Fruit fly (Drosophila melanogaster) whole organism, embryonic: ENCODE data around the gene Arl5.

Source experiments
- Adf1 ChIP-seq: fragments of 200-800 bp; sonication (Bioruptor generic); IDR thresholded peaks from 2 replicates; pipeline ENCODE4 v1.3.6; 2022; ENCODE audit warnings: missing biosample characterization, missing genetic modification characterization
- Atf-2 ChIP-seq: fragments of 200-800 bp; sonication (Bioruptor generic); optimal IDR thresholded peaks from 2 replicates; lab custom pipeline; 2016; ENCODE audit warnings: missing biosample characterization, missing genetic modification characterization
- Bdp1 ChIP-seq: fragments of 200-800 bp; sonication (Bioruptor generic); optimal IDR thresholded peaks from 3 replicates; lab custom pipeline; 2016; ENCODE audit warnings: missing biosample characterization, missing genetic modification characterization
- BtbVII ChIP-seq: fragments of 200-800 bp; sonication (Bioruptor generic); optimal IDR thresholded peaks from 3 replicates; lab custom pipeline; 2017; ENCODE audit warnings: missing biosample characterization, mild to moderate bottlenecking, missing genetic modification characterization
- CG12942 ChIP-seq: fragments of 200-800 bp; sonication (Bioruptor generic); optimal IDR thresholded peaks from 3 replicates; lab custom pipeline; 2016; ENCODE audit warnings: missing biosample characterization, missing genetic modification characterization
- CG13123 ChIP-seq: fragments of 200-800 bp; sonication (Bioruptor generic); optimal IDR thresholded peaks from 2 replicates; lab custom pipeline; 2016; ENCODE audit warnings: missing biosample characterization, missing genetic modification characterization
- CG13894 ChIP-seq: fragments of 200-800 bp; sonication (Bioruptor generic); optimal IDR thresholded peaks from 3 replicates; lab custom pipeline; 2018; ENCODE audit warnings: missing biosample characterization, mild to moderate bottlenecking, missing genetic modification characterization, moderate library complexity
- CG14050 ChIP-seq: fragments of 200-800 bp; sonication (Bioruptor generic); IDR thresholded peaks from 3 replicates; pipeline ENCODE4 v1.3.6; 2022; ENCODE audit warnings: missing biosample characterization, missing genetic modification characterization
- CG1647 ChIP-seq: fragments of 200-800 bp; sonication (Bioruptor generic); optimal IDR thresholded peaks from 3 replicates; lab custom pipeline; 2016; ENCODE audit warnings: missing biosample characterization, missing genetic modification characterization
- CG16863 ChIP-seq: fragments of 200-800 bp; sonication (Bioruptor generic); optimal IDR thresholded peaks from 3 replicates; lab custom pipeline; 2016; ENCODE audit warnings: missing biosample characterization, missing genetic modification characterization
- CG17328 ChIP-seq: fragments of 200-800 bp; sonication (Bioruptor generic); IDR thresholded peaks from 2 replicates; pipeline ENCODE4 v1.3.6; 2022; ENCODE audit warnings: missing biosample characterization, missing genetic modification characterization
- CG2120 ChIP-seq: fragments of 200-800 bp; sonication (Bioruptor generic); optimal IDR thresholded peaks from 3 replicates; lab custom pipeline; 2016; ENCODE audit warnings: missing biosample characterization, missing genetic modification characterization
- CG2712 ChIP-seq: fragments of 200-800 bp; optimal IDR thresholded peaks from 3 replicates; lab custom pipeline; 2019; ENCODE audit warnings: missing biosample characterization, mild to moderate bottlenecking, missing genetic modification characterization, moderate library complexity
- CG2889 ChIP-seq: fragments of 200-800 bp; sonication (Bioruptor generic); IDR thresholded peaks from 3 replicates; pipeline ENCODE4 v1.3.6; 2022; ENCODE audit warnings: missing biosample characterization, missing genetic modification characterization
- CG30020 ChIP-seq: fragments of 200-800 bp; optimal IDR thresholded peaks from 2 replicates; lab custom pipeline; 2019; ENCODE audit warnings: missing biosample characterization, mild to moderate bottlenecking, missing genetic modification characterization, moderate library complexity
- CG3163 ChIP-seq: fragments of 200-800 bp; sonication (Bioruptor generic); optimal IDR thresholded peaks from 3 replicates; lab custom pipeline; 2016; ENCODE audit warnings: missing biosample characterization, missing genetic modification characterization
- CG32532 ChIP-seq: fragments of 200-800 bp; sonication (Bioruptor generic); IDR thresholded peaks from 2 replicates; pipeline ENCODE4 v1.3.6; 2022; ENCODE audit warnings: missing biosample characterization, missing genetic modification characterization
- CG3847 ChIP-seq: fragments of 200-800 bp; sonication (Bioruptor generic); IDR thresholded peaks from 2 replicates; pipeline ENCODE4 v1.3.6; 2022; ENCODE audit warnings: missing biosample characterization, missing genetic modification characterization
- CG4404 ChIP-seq: fragments of 200-800 bp; sonication (Bioruptor generic); IDR thresholded peaks from 2 replicates; pipeline ENCODE4 v1.3.6; 2022; ENCODE audit warnings: missing biosample characterization, missing genetic modification characterization
- CG4707 ChIP-seq: fragments of 200-800 bp; sonication (Bioruptor generic); optimal IDR thresholded peaks from 2 replicates; lab custom pipeline; 2018; ENCODE audit warnings: missing biosample characterization, mild to moderate bottlenecking, missing genetic modification characterization, moderate library complexity
- CG7745 ChIP-seq: fragments of 200-800 bp; sonication (Bioruptor generic); optimal IDR thresholded peaks from 2 replicates; lab custom pipeline; 2018; ENCODE audit warnings: missing biosample characterization, mild to moderate bottlenecking, missing genetic modification characterization, moderate library complexity
- CG7928 ChIP-seq: fragments of 200-800 bp; sonication (Bioruptor generic); optimal IDR thresholded peaks from 2 replicates; lab custom pipeline; 2017; ENCODE audit warnings: missing biosample characterization, mild to moderate bottlenecking, missing genetic modification characterization
- CG8944 ChIP-seq: fragments of 200-800 bp; sonication (Bioruptor generic); optimal IDR thresholded peaks from 3 replicates; lab custom pipeline; 2016; ENCODE audit warnings: missing biosample characterization, missing genetic modification characterization
- CkIIα-i1 ChIP-seq: fragments of 200-800 bp; sonication (Bioruptor generic); IDR thresholded peaks from 2 replicates; pipeline ENCODE4 v1.3.6; 2022; ENCODE audit warnings: missing biosample characterization, missing genetic modification characterization
- D ChIP-seq, 2 experiments: fragments of 200-800 bp in 1 of 2; fragments of >200 bp in 1 of 2; sonication (Bioruptor generic) in 1 of 2; optimal IDR thresholded peaks; 2 replicates in 1 of 2; 3 replicates in 1 of 2; lab custom pipeline; 2017; ENCODE audit warnings: mild to moderate bottlenecking in 1 of 2, missing biosample characterization in 1 of 2, missing genetic modification characterization in 1 of 2, missing genetic modification reagents in 1 of 2
- Dbx ChIP-seq: fragments of 200-800 bp; sonication (Bioruptor generic); IDR thresholded peaks from 3 replicates; pipeline ENCODE4 v1.3.6; 2022; ENCODE audit warnings: missing biosample characterization, missing genetic modification characterization
- Dref ChIP-seq: fragments of 200-800 bp; sonication (Bioruptor generic); IDR thresholded peaks from 2 replicates; pipeline ENCODE4 v1.3.6; 2022; ENCODE audit warnings: missing biosample characterization, missing genetic modification characterization
- HHEX ChIP-seq: fragments of 200-800 bp; sonication (Bioruptor generic); optimal IDR thresholded peaks from 3 replicates; lab custom pipeline; 2017; ENCODE audit warnings: missing biosample characterization, mild to moderate bottlenecking, missing genetic modification characterization, missing genetic modification reagents
- Hand ChIP-seq: fragments of 200-800 bp; sonication (Bioruptor generic); optimal IDR thresholded peaks from 2 replicates; lab custom pipeline; 2017; ENCODE audit warnings: mild to moderate bottlenecking, missing biosample characterization, missing genetic modification reagents, missing genetic modification characterization
- Jarid2 ChIP-seq: fragments of 200-800 bp; sonication (Bioruptor generic); optimal IDR thresholded peaks from 3 replicates; lab custom pipeline; 2017; ENCODE audit warnings: mild to moderate bottlenecking, missing biosample characterization, missing genetic modification reagents, missing genetic modification characterization
- Med ChIP-seq: fragments of 200-800 bp; sonication (Bioruptor generic); peaks from one replicate; lab custom pipeline; 2016; ENCODE audit warnings: missing biosample characterization, missing genetic modification characterization, mild to moderate bottlenecking, inconsistent platforms, moderate library complexity
- Oli ChIP-seq: fragments of 200-800 bp; sonication (Bioruptor generic); optimal IDR thresholded peaks from 2 replicates; lab custom pipeline; 2018; ENCODE audit warnings: missing biosample characterization, mild to moderate bottlenecking, missing genetic modification characterization, moderate library complexity
- Ssrp ChIP-seq: fragments of 200-800 bp; sonication (Bioruptor generic); optimal IDR thresholded peaks from 2 replicates; lab custom pipeline; 2018; ENCODE audit warnings: missing biosample characterization, mild to moderate bottlenecking, missing genetic modification characterization, moderate library complexity
- TFAM ChIP-seq: fragments of 200-800 bp; sonication (Bioruptor generic); optimal IDR thresholded peaks from 2 replicates; lab custom pipeline; 2017; ENCODE audit warnings: missing biosample characterization, missing genetic modification characterization, inconsistent platforms
- abd-A ChIP-seq: fragments of 200-800 bp; sonication (Bioruptor generic); optimal IDR thresholded peaks from 3 replicates; lab custom pipeline; 2019; ENCODE audit warnings: missing biosample characterization, mild to moderate bottlenecking, missing genetic modification characterization, moderate library complexity
- ash1 ChIP-seq: fragments of 200-800 bp; sonication (Bioruptor generic); optimal IDR thresholded peaks from 2 replicates; lab custom pipeline; 2018; ENCODE audit warnings: missing biosample characterization, mild to moderate bottlenecking, missing genetic modification characterization
- bab2 ChIP-seq: fragments of 200-800 bp; sonication (Bioruptor generic); optimal IDR thresholded peaks from 2 replicates; lab custom pipeline; 2016; ENCODE audit warnings: missing biosample characterization, missing genetic modification characterization
- chm ChIP-seq: fragments of 200-800 bp; sonication (Bioruptor generic); IDR thresholded peaks from 2 replicates; pipeline ENCODE4 v1.3.6; 2022; ENCODE audit warnings: missing biosample characterization, missing genetic modification characterization
- ci ChIP-seq: fragments of 200-800 bp; sonication (Bioruptor generic); IDR thresholded peaks from 3 replicates; pipeline ENCODE4 v1.3.6; 2022; ENCODE audit warnings: missing biosample characterization, missing genetic modification characterization
- danr ChIP-seq: fragments of 200-800 bp; sonication (Bioruptor generic); IDR thresholded peaks from 2 replicates; pipeline ENCODE4 v1.3.6; 2022; ENCODE audit warnings: missing biosample characterization, missing genetic modification characterization
- dm ChIP-seq: fragments of 200-800 bp; sonication (Bioruptor generic); optimal IDR thresholded peaks from 3 replicates; lab custom pipeline; 2016; ENCODE audit warnings: missing biosample characterization, missing genetic modification characterization
- gro ChIP-seq: fragments of 200-800 bp; sonication (Bioruptor generic); optimal IDR thresholded peaks from 2 replicates; lab custom pipeline; 2016; ENCODE audit warnings: missing biosample characterization, missing genetic modification characterization
- hb ChIP-seq: fragments of 200-800 bp; sonication (Bioruptor generic); IDR thresholded peaks from 3 replicates; pipeline ENCODE4 v1.3.6; 2022; ENCODE audit warnings: missing biosample characterization, missing genetic modification characterization; ENCODE audit not compliant: partially characterized antibody
- seq ChIP-seq: fragments of 200-800 bp; sonication (Bioruptor generic); IDR thresholded peaks from 2 replicates; pipeline ENCODE4 v1.3.6; 2022; ENCODE audit warnings: missing biosample characterization, missing genetic modification characterization
- sisA ChIP-seq: fragments of 200-800 bp; sonication (Bioruptor generic); IDR thresholded peaks from 2 replicates; pipeline ENCODE4 v1.3.6; 2022; ENCODE audit warnings: missing biosample characterization, missing genetic modification characterization
- slp2 ChIP-seq: fragments of 200-800 bp; sonication (Bioruptor generic); optimal IDR thresholded peaks from 2 replicates; lab custom pipeline; 2016; ENCODE audit warnings: missing biosample characterization, missing genetic modification characterization
- tap ChIP-seq: fragments of 200-800 bp; optimal IDR thresholded peaks from 3 replicates; lab custom pipeline; 2019; ENCODE audit warnings: missing biosample characterization, mild to moderate bottlenecking, missing genetic modification characterization, moderate library complexity
- tio ChIP-seq: fragments of 200-800 bp; sonication (Bioruptor generic); optimal IDR thresholded peaks from 2 replicates; lab custom pipeline; 2017; ENCODE audit warnings: missing biosample characterization, missing genetic modification characterization, inconsistent platforms
- toy ChIP-seq: fragments of 200-800 bp; sonication (Bioruptor generic); IDR thresholded peaks from 2 replicates; pipeline ENCODE4 v1.3.6; 2022; ENCODE audit warnings: missing biosample characterization, missing genetic modification characterization
- trh ChIP-seq: fragments of 200-800 bp; sonication (Bioruptor generic); optimal IDR thresholded peaks from 2 replicates; lab custom pipeline; 2016; ENCODE audit warnings: missing biosample characterization, missing genetic modification characterization
- vfl ChIP-seq: fragments of 200-800 bp; sonication (Bioruptor generic); optimal IDR thresholded peaks from 2 replicates; lab custom pipeline; 2016; ENCODE audit warnings: missing biosample characterization, missing genetic modification characterization
- zfh1 ChIP-seq: fragments of 200-800 bp; sonication (Bioruptor generic); IDR thresholded peaks from 3 replicates; pipeline ENCODE4 v1.3.6; 2022; ENCODE audit warnings: missing biosample characterization, missing genetic modification characterization

The Arl5 gene

DNA sequence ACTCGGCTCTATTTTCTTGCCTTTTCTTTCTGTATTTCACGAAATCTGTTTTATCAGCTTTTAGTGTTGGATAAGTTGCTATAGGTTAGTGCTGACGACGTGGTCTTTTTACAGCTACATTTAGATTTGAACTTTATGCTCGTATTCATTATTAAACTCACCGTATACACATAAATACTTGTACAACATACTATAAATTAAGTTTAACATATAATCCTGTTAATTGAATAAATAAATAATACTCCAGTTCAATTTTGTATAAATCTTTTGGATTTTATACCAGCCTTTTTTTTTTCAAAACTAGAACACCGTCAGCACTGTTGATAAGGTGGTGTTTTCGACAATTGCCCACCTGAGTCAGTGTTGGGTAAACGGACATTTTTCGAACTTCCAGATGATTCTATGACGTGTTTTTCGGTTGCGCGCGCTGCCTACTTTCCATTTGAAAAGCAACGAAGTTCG is 9.3 kb upstream of the Arl5 start, which contains the start of gene BI-1 (continued):
- TF ChIP-seq CG7928 (GFP tag; lab: Kevin White, UChicago): peak; percentile 19
- TF ChIP-seq CG1647 (GFP tag; lab: Kevin White, UChicago): peak; percentile 41
- TF ChIP-seq abd-A (tag; lab: Kevin White, UChicago): no peak
- TF ChIP-seq toy (GFP tag; lab: Robert Waterston, UW): no peak
- TF ChIP-seq zfh1 (GFP tag; lab: Robert Waterston, UW): no peak
- no peak for TF ChIP-seq Hand (GFP tag; lab: Kevin White, UChicago)
- TF ChIP-seq chm (GFP tag; lab: Robert Waterston, UW): no peak
- TF ChIP-seq Adf1 (GFP tag; lab: Robert Waterston, UW): 0 out of 2 replicates have a peak, but pooled peaks have one; percentile 18
- peak; percentile 39 for TF ChIP-seq trh (GFP tag; lab: Kevin White, UChicago)
- TF ChIP-seq CG4404: peak; percentile 60
- TF ChIP-seq Dref (GFP tag; lab: Robert Waterston, UW): no peak
- TF ChIP-seq CG16863 (GFP tag; lab: Kevin White, UChicago): no peak
- TF ChIP-seq CG14050: no peak
- no peak for TF ChIP-seq CkIIα-i1 (GFP tag; lab: Robert Waterston, UW)
- TF ChIP-seq dm (GFP tag; lab: Kevin White, UChicago): no peak
- TF ChIP-seq CG8944 (GFP tag; lab: Kevin White, UChicago): no peak
- TF ChIP-seq CG13894 (tag; lab: Kevin White, UChicago): no peak
- TF ChIP-seq CG13123 (GFP tag; lab: Kevin White, UChicago): no peak
- peak; percentile 84 for TF ChIP-seq CG3847 (GFP tag; lab: Robert Waterston, UW)
- no peak for TF ChIP-seq CG7745 (tag; lab: Kevin White, UChicago)
- peak; percentile 33 for TF ChIP-seq vfl (GFP tag; lab: Kevin White, UChicago)
- no peak for TF ChIP-seq hb
- TF ChIP-seq CG12942 (GFP tag; lab: Kevin White, UChicago): peak; percentile 36
- TF ChIP-seq CG2120 (GFP tag; lab: Kevin White, UChicago): peak; percentile 76
- TF ChIP-seq bab2 (GFP tag; lab: Kevin White, UChicago): peak; percentile 27
- TF ChIP-seq CG2889 (GFP tag; lab: Robert Waterston, UW): no peak
- TF ChIP-seq TFAM (GFP tag; lab: Kevin White, UChicago): no peak
- peak; percentile 74; the same call in 2 of the 3 replicates for TF ChIP-seq Dbx (GFP tag; lab: Robert Waterston, UW)
- TF ChIP-seq seq (GFP tag; lab: Robert Waterston, UW): no peak
- no peak for TF ChIP-seq Jarid2
- TF ChIP-seq BtbVII (GFP tag; lab: Kevin White, UChicago): peak; percentile 73
- no peak for TF ChIP-seq CG4707 (GFP tag; lab: Kevin White, UChicago)
- no peak for TF ChIP-seq D (optimal IDR thresholded peaks at IDR 0.05; lab: Kevin White, UChicago)
- peak; percentile 44 for TF ChIP-seq D (GFP tag; optimal IDR thresholded peaks at IDR 0.05; lab: Kevin White, UChicago)
- TF ChIP-seq ash1: no peak
- TF ChIP-seq HHEX (GFP tag; lab: Kevin White, UChicago): peak; percentile 51
- no peak for TF ChIP-seq tap (tag; lab: Kevin White, UChicago)
- peak; percentile 54 for TF ChIP-seq gro
- TF ChIP-seq CG2712 (tag; lab: Kevin White, UChicago): peak; percentile 67
- peak; percentile 29; the same call in 1 of the 2 replicates for TF ChIP-seq CG17328 (GFP tag; lab: Robert Waterston, UW)
- TF ChIP-seq slp2: no peak
- 0 out of 3 replicates have a peak, but pooled peaks have one; percentile 17 for TF ChIP-seq ci (GFP tag; lab: Robert Waterston, UW)
- peak; percentile 43 for TF ChIP-seq CG32532
- TF ChIP-seq sisA (GFP tag; lab: Robert Waterston, UW): no peak
- peak; percentile 32 for TF ChIP-seq Bdp1 (GFP tag; lab: Kevin White, UChicago)
- TF ChIP-seq tio: no peak
- TF ChIP-seq Oli (tag; lab: Kevin White, UChicago): peak; percentile 56
- peak; percentile 66 for TF ChIP-seq Med
- no peak for TF ChIP-seq CG3163 (GFP tag; lab: Kevin White, UChicago)
- peak; percentile 39 for TF ChIP-seq Ssrp (tag; lab: Kevin White, UChicago)
- no peak for TF ChIP-seq Atf-2 (GFP tag; lab: Kevin White, UChicago)
- TF ChIP-seq danr (GFP tag; lab: Robert Waterston, UW): no peak
- TF ChIP-seq CG30020 (tag; lab: Kevin White, UChicago): peak; percentile 63
